Worm (Caenorhabditis elegans) whole organism, late embryonic: ENCODE data around the gene C33C12.7.

Source experiments
- K02D7.2 ChIP-seq: sonication (generic microtip); optimal IDR thresholded peaks from 2 replicates; lab custom pipeline; 2017; ENCODE audit warnings: mild to moderate bottlenecking, missing genetic modification characterization, missing compliant biosample characterization
- ama-1 ChIP-seq: fragments of 150-350 bp; optimal IDR thresholded peaks from 2 replicates; lab custom pipeline; 2014
- fax-1 ChIP-seq: sonication (generic microtip); optimal IDR thresholded peaks from 2 replicates; lab custom pipeline; 2016; ENCODE audit warnings: missing genotype, missing genetic modification characterization, missing compliant biosample characterization
- hlh-15 ChIP-seq: sonication (generic microtip); optimal IDR thresholded peaks from 2 replicates; lab custom pipeline; 2016; ENCODE audit warnings: missing genetic modification characterization, missing compliant biosample characterization
- lin-11 ChIP-seq: fragments of 200-800 bp; sonication (Bioruptor generic); optimal IDR thresholded peaks from 2 replicates; lab custom pipeline; 2018; ENCODE audit warnings: mild to moderate bottlenecking, missing genetic modification characterization, missing compliant biosample characterization
- nhr-11 ChIP-seq: fragments of 150-350 bp; optimal IDR thresholded peaks from 2 replicates; lab custom pipeline; 2014; ENCODE audit warnings: missing biosample characterization, missing genetic modification characterization
- pha-4 ChIP-seq: fragments of 150-350 bp; optimal IDR thresholded peaks from 2 replicates; lab custom pipeline; 2018; ENCODE audit warnings: missing biosample characterization, missing genetic modification reagents, missing genetic modification characterization
- unc-3 ChIP-seq, 2 experiments: fragments of 200-800 bp in 1 of 2; sonication (Bioruptor generic) in 1 of 2; sonication (generic microtip) in 1 of 2; conservative IDR thresholded peaks in 1 of 2; optimal IDR thresholded peaks in 1 of 2; 2 replicates each; pipeline versions ENCODE4 v1.3.6 to Lab custom; 2016 to 2022; ENCODE audit warnings: missing compliant biosample characterization in 2 of 2, missing genetic modification characterization in 2 of 2, missing genetic modification reagents in 1 of 2

ce11 chrII:2186730-2187129 is 11.5 kb upstream of the C33C12.7 start:
- no peak for TF ChIP-seq ama-1
- no peak for TF ChIP-seq pha-4 (tag; lab: Kevin White, UChicago)
- no peak for TF ChIP-seq hlh-15 (tag; lab: Kevin White, UChicago)
- no peak for TF ChIP-seq unc-3 (GFP tag; conservative IDR thresholded peaks at IDR 0.05; lab: Robert Waterston, UW)
- TF ChIP-seq unc-3 (tag; optimal IDR thresholded peaks at IDR 0.05; lab: Kevin White, UChicago), result no peak
- TF ChIP-seq nhr-11 (tag; lab: Kevin White, UChicago), result no peak
- no peak for TF ChIP-seq K02D7.2 (tag; lab: Kevin White, UChicago)
- TF ChIP-seq fax-1, result no peak
- no peak for TF ChIP-seq lin-11 (tag; lab: Kevin White, UChicago)
